Worm (Caenorhabditis elegans): ENCODE data around the gene F10A3.11.

DNA sequence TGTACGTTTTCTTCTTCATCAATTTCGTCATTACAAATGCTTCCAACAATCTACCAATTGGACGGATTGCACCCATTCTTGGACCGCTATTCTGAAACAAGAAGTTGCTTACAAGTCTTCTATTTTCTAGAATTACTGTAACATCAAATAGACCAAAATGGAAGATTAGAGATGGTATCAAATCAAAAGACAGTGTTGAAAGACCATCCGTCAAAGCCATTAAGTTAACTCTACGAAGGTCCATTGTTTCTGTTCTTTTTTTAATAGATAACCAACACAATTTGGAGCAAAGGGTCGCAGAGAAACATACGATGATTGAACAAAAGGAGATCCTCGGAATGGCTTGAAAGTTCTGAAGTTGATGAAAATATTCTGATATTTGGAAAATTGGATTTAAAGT is 17.5 kb upstream of the F10A3.11 start:
- no peak for TF ChIP-seq flt-1 (GFP tag; IDR thresholded peaks at IDR 0.05)
- TF ChIP-seq T22C8.4 (GFP tag; IDR thresholded peaks at IDR 0.05) = no peak
- TF ChIP-seq med-1 (GFP tag; optimal IDR thresholded peaks at IDR 0.05; ENCODE audit: insufficient read depth) = no peak
- no peak for TF ChIP-seq ztf-23 (GFP tag; IDR thresholded peaks at IDR 0.05)
- no peak for TF ChIP-seq ref-1 (GFP tag; conservative IDR thresholded peaks at IDR 0.05)
- TF ChIP-seq tab-1 (GFP tag; IDR thresholded peaks at IDR 0.05) = no peak
- TF ChIP-seq cog-1 (tag; optimal IDR thresholded peaks at IDR 0.05) = no peak
- TF ChIP-seq ztf-29 (GFP tag; IDR thresholded peaks at IDR 0.05) = no peak

Measured in whole organism, midembryonic.